Worm (Caenorhabditis elegans): ENCODE data around the gene C52E4.7.

The C52E4.7 gene

DNA sequence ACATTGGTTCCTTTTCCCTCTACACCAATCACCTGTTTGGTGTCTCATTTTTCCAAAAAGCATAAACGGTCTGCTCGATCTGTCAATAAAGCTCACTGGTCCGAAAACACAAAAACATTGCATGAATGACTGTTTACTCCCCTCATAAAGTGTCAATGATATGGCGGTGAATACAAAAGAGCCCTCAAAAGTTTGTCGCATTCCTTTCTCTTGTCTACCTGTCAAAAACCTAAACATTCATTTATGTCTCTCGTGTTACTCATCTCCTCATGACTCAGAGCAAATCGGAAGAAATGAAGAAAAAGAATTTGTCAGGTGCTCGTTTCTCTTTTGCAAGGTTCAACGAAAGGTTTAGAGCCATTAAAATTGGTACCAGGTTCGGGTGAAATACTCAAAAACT lies 42.9 kb upstream of the C52E4.7 start:
- no peak for TF ChIP-seq nhr-28 (tag; optimal IDR thresholded peaks at IDR 0.05)
- TF ChIP-seq C16A3.4 (tag; optimal IDR thresholded peaks at IDR 0.05) = no peak
- no peak for TF ChIP-seq lir-3 (tag; optimal IDR thresholded peaks at IDR 0.05; ENCODE audit: poor library complexity)
- TF ChIP-seq dpl-1 (GFP tag; optimal IDR thresholded peaks at IDR 0.05) = no peak
- TF ChIP-seq mab-9 (GFP tag; IDR thresholded peaks at IDR 0.05) = no peak
- TF ChIP-seq ztf-11 (tag; optimal IDR thresholded peaks at IDR 0.05) = no peak
- no peak for TF ChIP-seq blmp-1 (tag; optimal IDR thresholded peaks at IDR 0.05)
- no peak for TF ChIP-seq unc-130 (tag; optimal IDR thresholded peaks at IDR 0.05)
- no peak for TF ChIP-seq unc-30 (tag; optimal IDR thresholded peaks at IDR 0.05)
- TF ChIP-seq xbp-1 (tag; optimal IDR thresholded peaks at IDR 0.05) = no peak
- TF ChIP-seq ceh-63 (GFP tag; optimal IDR thresholded peaks at IDR 0.05) = no peak
- no peak for TF ChIP-seq C04F5.9 (tag; optimal IDR thresholded peaks at IDR 0.05)
- no peak for TF ChIP-seq hlh-17 (GFP tag; optimal IDR thresholded peaks at IDR 0.05; ENCODE audit: borderline replicate concordance)
- TF ChIP-seq mef-2 (tag; optimal IDR thresholded peaks at IDR 0.05) = no peak
- TF ChIP-seq dsc-1 (tag; optimal IDR thresholded peaks at IDR 0.05) = no peak
- no peak for TF ChIP-seq elt-3 (tag; optimal IDR thresholded peaks at IDR 0.05)
- TF ChIP-seq lin-35 (GFP tag; optimal IDR thresholded peaks at IDR 0.05) = no peak
- no peak for TF ChIP-seq snpc-4 (tag; optimal IDR thresholded peaks at IDR 0.05)

DNA sequence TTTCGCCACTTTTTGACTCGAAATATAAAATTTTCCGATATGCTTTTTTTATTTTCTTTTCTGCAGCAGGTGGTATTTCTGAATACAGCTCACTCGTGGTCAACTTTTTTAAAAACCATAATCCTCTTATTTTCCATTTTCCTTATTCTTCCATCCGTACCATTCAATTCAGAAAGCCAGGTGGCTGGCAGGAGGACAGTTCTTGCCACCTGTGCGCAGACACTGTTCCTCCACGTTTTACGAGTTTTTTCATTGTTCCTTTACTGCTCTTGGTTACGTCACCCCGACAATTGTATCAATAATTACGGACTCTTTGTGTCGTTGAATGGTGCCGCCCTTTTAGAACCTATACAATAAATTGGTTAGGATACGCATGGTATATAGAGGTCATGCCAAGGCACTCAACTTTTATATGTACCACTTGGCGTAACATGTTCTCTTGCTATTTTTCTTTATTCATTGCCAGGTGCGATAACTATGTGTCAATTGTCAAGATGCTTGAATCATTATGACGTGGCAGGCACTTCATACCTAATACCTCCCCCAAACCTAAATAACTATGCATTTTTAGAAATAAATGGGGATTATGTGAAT lies 41.1 kb upstream of the C52E4.7 start:
- TF ChIP-seq nhr-85 (tag) (peak; percentile 25), aly-2 (tag; optimal IDR thresholded peaks at IDR 0.05) (no peak)

DNA sequence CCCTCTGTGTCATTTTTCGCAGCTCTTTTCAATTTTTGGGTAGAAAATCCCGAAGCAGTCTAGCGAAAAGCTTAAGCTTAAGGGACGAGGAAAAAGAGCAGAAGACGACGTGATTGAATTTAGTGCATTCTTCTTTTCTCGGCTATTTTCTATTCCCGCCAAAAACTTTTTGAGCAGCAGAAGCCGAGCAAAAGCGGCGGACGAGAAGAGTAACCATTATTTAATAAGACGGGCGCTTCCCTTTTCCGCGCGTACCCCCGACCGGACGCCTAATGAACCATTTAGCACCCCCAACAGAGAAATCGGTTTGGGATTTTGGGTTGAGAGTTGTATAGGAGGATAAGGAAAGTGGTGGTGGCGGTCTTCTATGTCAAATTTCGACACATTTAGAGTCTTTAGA lies 40.5 kb upstream of the C52E4.7 start:
- TF ChIP-seq ces-1 (GFP tag; optimal IDR thresholded peaks at IDR 0.05) (peak; percentile 77), fkh-10 (GFP tag; optimal IDR thresholded peaks at IDR 0.05) (peak; percentile 58), ceh-88 (GFP tag; IDR thresholded peaks at IDR 0.05) (no peak), lin-14 (GFP tag; optimal IDR thresholded peaks at IDR 0.05) (peak; percentile 79)

DNA sequence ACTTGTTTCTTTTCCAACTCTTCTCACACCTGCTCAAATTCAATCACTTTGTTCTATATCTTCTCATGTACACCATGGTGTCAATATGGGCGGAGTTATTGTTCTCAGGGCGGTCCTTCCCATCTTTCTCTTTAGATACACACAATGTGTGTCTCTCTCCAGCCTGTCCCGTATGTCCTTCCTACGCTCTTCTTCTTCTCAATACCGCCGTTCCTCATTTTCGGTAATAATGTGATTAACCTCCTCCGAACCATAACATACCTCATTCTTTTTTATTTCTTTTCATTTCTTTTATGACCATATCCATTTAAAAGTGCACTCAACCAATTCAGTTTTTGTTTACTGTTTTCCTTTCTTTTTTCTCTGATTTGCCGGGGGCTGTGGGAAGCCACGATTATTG lies 38.5 kb upstream of the C52E4.7 start:
- TF ChIP-seq nhr-20 (tag; optimal IDR thresholded peaks at IDR 0.05) (no peak), ceh-88 (GFP tag; IDR thresholded peaks at IDR 0.05) (no peak), elt-2 (tag; optimal IDR thresholded peaks at IDR 0.05) (no peak), swsn-7 (tag; optimal IDR thresholded peaks at IDR 0.05) (no peak), jun-1 (tag; optimal IDR thresholded peaks at IDR 0.05) (no peak)

DNA sequence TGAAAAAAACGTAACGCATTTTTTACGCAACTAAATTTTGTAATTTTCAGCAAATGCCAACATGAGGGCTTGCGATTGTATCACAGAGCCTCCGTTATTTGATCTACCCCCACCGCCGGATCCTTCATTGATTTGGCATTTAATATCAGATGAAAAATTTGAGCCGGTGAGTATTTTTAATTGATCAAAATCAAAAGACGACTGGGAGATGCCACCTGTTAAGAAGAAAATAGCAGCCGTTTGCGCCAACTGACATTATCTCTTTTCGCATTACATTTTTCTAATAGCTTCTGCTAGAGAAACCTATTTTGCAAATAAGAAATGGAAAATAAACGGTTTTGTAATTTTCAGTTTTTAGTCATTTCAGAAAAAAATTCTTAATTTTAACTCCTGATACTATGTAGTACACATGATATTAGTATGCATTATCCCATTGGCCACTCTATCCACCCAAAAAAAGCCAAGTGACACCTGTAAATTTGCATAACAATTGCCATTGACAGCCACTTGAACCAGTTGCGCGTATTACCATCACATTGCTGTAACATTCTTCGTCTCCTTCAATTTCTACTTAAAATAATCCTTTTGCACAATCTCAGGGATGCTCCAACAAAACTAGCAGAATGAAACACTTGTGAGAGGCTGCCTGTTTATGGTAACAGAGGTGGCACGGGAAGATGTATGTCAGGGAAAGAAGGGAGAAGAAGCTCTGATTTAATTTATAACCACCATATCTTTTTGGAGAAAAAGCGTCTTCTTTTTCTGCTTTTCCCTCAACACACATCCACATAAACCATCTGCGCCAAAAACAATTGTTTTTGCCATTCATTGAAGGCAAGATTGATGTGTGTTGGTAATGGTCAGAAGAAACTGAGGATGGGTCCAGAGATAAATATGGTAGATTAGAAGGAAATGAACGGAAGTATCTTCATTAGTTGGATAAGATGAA lies 35.5 kb upstream of the C52E4.7 start, which contains the start of gene F58H1.5:
F58H1.5 (plus strand) TSS at position 51 of the 949 bp plus-strand sequence.
- no peak for TF ChIP-seq fkh-10 (GFP tag; optimal IDR thresholded peaks at IDR 0.05)
- no peak for TF ChIP-seq efl-1 (optimal IDR thresholded peaks at IDR 0.05)
- peak in 1 of 2 experiments; percentile 82 for TF ChIP-seq efl-1 (GFP tag; optimal IDR thresholded peaks at IDR 0.05 in 1 of 2)
- peak; percentile 33 for TF ChIP-seq lin-14 (GFP tag; optimal IDR thresholded peaks at IDR 0.05)

Data from whole organism, L1 larva.